Worm (Caenorhabditis elegans) whole organism, mixed stage, embryonic: ENCODE results near the gene wrt-9.

Source experiments
- M03D4.4 ChIP-seq: sonication (generic microtip); optimal IDR thresholded peaks from 2 replicates; lab custom pipeline; 2017; ENCODE audit warnings: mild to moderate bottlenecking, missing genetic modification characterization, missing compliant biosample characterization
- bed-3 ChIP-seq: fragments of 200-800 bp; sonication (Bioruptor generic); optimal IDR thresholded peaks from 3 replicates; lab custom pipeline; 2018; ENCODE audit warnings: mild to moderate bottlenecking, missing genetic modification characterization, moderate library complexity, missing compliant biosample characterization
- blmp-1 ChIP-seq: fragments of 150-350 bp; optimal IDR thresholded peaks from 2 replicates; lab custom pipeline; 2014; ENCODE audit warnings: missing biosample characterization, missing genetic modification characterization
- ceh-39 ChIP-seq: fragments of 150-350 bp; optimal IDR thresholded peaks from 2 replicates; lab custom pipeline; 2014; ENCODE audit warnings: missing biosample characterization, missing genetic modification characterization
- ceh-43 ChIP-seq: fragments of 200-800 bp; sonication (Bioruptor generic); optimal IDR thresholded peaks from 2 replicates; lab custom pipeline; 2018; ENCODE audit warnings: mild to moderate bottlenecking, missing genetic modification characterization, moderate library complexity, missing compliant biosample characterization
- ceh-83 ChIP-seq: fragments of 200-800 bp; sonication (Bioruptor generic); optimal IDR thresholded peaks from 2 replicates; lab custom pipeline; 2018; ENCODE audit warnings: mild to moderate bottlenecking, missing genetic modification characterization, missing compliant biosample characterization
- ces-1 ChIP-seq: fragments of 150-350 bp; optimal IDR thresholded peaks from 2 replicates; lab custom pipeline; 2014; ENCODE audit warnings: missing biosample characterization, missing genetic modification reagents, missing genetic modification characterization
- cnd-1 ChIP-seq: fragments of 200-800 bp; sonication (Bioruptor generic); optimal IDR thresholded peaks from 2 replicates; lab custom pipeline; 2018; ENCODE audit warnings: mild to moderate bottlenecking, missing genetic modification characterization, missing compliant biosample characterization
- drap-1 ChIP-seq: fragments of 200-800 bp; sonication (Bioruptor generic); optimal IDR thresholded peaks from 3 replicates; lab custom pipeline; 2018; ENCODE audit warnings: mild to moderate bottlenecking, missing genetic modification characterization, missing compliant biosample characterization
- elt-1 ChIP-seq: sonication (generic microtip); optimal IDR thresholded peaks from 2 replicates; lab custom pipeline; 2017; ENCODE audit warnings: missing genetic modification characterization, mild to moderate bottlenecking, missing compliant biosample characterization, antibody characterized with exemption, moderate library complexity, borderline replicate concordance; ENCODE audit not compliant: insufficient read depth
- elt-3 ChIP-seq: fragments of 150-350 bp; optimal IDR thresholded peaks from 2 replicates; lab custom pipeline; 2014; ENCODE audit warnings: missing biosample characterization, missing genetic modification characterization
- flh-1 ChIP-seq: fragments of 200-800 bp; sonication (Bioruptor generic); optimal IDR thresholded peaks from 2 replicates; lab custom pipeline; 2018; ENCODE audit warnings: mild to moderate bottlenecking, missing genetic modification characterization, moderate library complexity, missing compliant biosample characterization
- ham-2 ChIP-seq: fragments of 200-800 bp; sonication (Bioruptor generic); optimal IDR thresholded peaks from 2 replicates; lab custom pipeline; 2018; ENCODE audit warnings: mild to moderate bottlenecking, missing genetic modification characterization, missing compliant biosample characterization
- hlh-1 ChIP-seq: fragments of 150-350 bp; optimal IDR thresholded peaks from 2 replicates; lab custom pipeline; 2014; ENCODE audit warnings: missing biosample characterization, missing genetic modification reagents, missing genetic modification characterization
- lin-13 ChIP-seq: fragments of 150-350 bp; optimal IDR thresholded peaks from 2 replicates; lab custom pipeline; 2014; ENCODE audit warnings: missing biosample characterization, missing genetic modification characterization
- lin-32 ChIP-seq: fragments of 200-800 bp; sonication (Bioruptor generic); optimal IDR thresholded peaks from 2 replicates; lab custom pipeline; 2018; ENCODE audit warnings: mild to moderate bottlenecking, missing genetic modification characterization, missing compliant biosample characterization
- lsy-2 ChIP-seq: fragments of 150-350 bp; optimal IDR thresholded peaks from 2 replicates; lab custom pipeline; 2014; ENCODE audit warnings: missing biosample characterization, missing genetic modification characterization
- mab-5 ChIP-seq: fragments of 150-350 bp; optimal IDR thresholded peaks from 2 replicates; lab custom pipeline; 2014; ENCODE audit warnings: missing biosample characterization, missing genetic modification characterization
- mep-1 ChIP-seq: fragments of 150-350 bp; optimal IDR thresholded peaks from 2 replicates; lab custom pipeline; 2017; ENCODE audit warnings: missing biosample characterization, missing genetic modification reagents, missing genetic modification characterization, inconsistent platforms
- mls-2 ChIP-seq: sonication (generic microtip); optimal IDR thresholded peaks from 2 replicates; lab custom pipeline; 2016; ENCODE audit warnings: mild to moderate bottlenecking, missing genetic modification characterization, moderate library complexity, missing compliant biosample characterization
- nhr-12 ChIP-seq: fragments of 150-350 bp; optimal IDR thresholded peaks from 2 replicates; lab custom pipeline; 2014; ENCODE audit warnings: missing biosample characterization, missing genetic modification characterization
- nhr-2 ChIP-seq: fragments of 150-350 bp; optimal IDR thresholded peaks from 2 replicates; lab custom pipeline; 2014; ENCODE audit warnings: missing biosample characterization, missing genetic modification characterization
- nhr-237 ChIP-seq: fragments of 150-350 bp; optimal IDR thresholded peaks from 2 replicates; lab custom pipeline; 2014; ENCODE audit warnings: missing biosample characterization, missing genetic modification characterization
- nhr-28 ChIP-seq: fragments of 150-350 bp; optimal IDR thresholded peaks from 2 replicates; lab custom pipeline; 2014; ENCODE audit warnings: missing biosample characterization, missing genetic modification characterization
- nhr-76 ChIP-seq: sonication (generic microtip); optimal IDR thresholded peaks from 2 replicates; lab custom pipeline; 2017; ENCODE audit warnings: missing biosample characterization, missing genetic modification characterization
- pha-4 ChIP-seq: fragments of 150-350 bp; optimal IDR thresholded peaks from 2 replicates; lab custom pipeline; 2018; ENCODE audit warnings: missing biosample characterization, missing genetic modification reagents, missing genetic modification characterization
- sem-2 ChIP-seq: fragments of 200-800 bp; sonication (Bioruptor generic); optimal IDR thresholded peaks from 2 replicates; lab custom pipeline; 2018; ENCODE audit warnings: mild to moderate bottlenecking, missing genetic modification characterization, missing compliant biosample characterization
- snpc-4 ChIP-seq: fragments of 150-350 bp; optimal IDR thresholded peaks from 2 replicates; lab custom pipeline; 2014; ENCODE audit warnings: missing biosample characterization, missing genetic modification characterization
- sptf-1 ChIP-seq: sonication (generic microtip); optimal IDR thresholded peaks from 2 replicates; lab custom pipeline; 2017; ENCODE audit warnings: mild to moderate bottlenecking, missing genetic modification characterization, moderate library complexity, missing compliant biosample characterization
- tbx-8 ChIP-seq: fragments of 200-800 bp; sonication (Bioruptor generic); optimal IDR thresholded peaks from 2 replicates; lab custom pipeline; 2018; ENCODE audit warnings: mild to moderate bottlenecking, missing genetic modification characterization, moderate library complexity, missing compliant biosample characterization
- unc-120 ChIP-seq: sonication (generic microtip); optimal IDR thresholded peaks from 2 replicates; lab custom pipeline; 2017; ENCODE audit warnings: missing genetic modification characterization, missing compliant biosample characterization; ENCODE audit not compliant: poor library complexity, severe bottlenecking
- unc-39 ChIP-seq: fragments of 150-350 bp; optimal IDR thresholded peaks from 2 replicates; lab custom pipeline; 2014; ENCODE audit warnings: missing biosample characterization, missing genetic modification characterization
- unc-62 ChIP-seq: fragments of 150-350 bp; optimal IDR thresholded peaks from 2 replicates; lab custom pipeline; 2014; ENCODE audit warnings: missing biosample characterization, missing genetic modification reagents, missing genetic modification characterization
- zip-8 ChIP-seq: fragments of 150-350 bp; optimal IDR thresholded peaks from 2 replicates; lab custom pipeline; 2014; ENCODE audit warnings: missing biosample characterization, missing genetic modification characterization
- ztf-11 ChIP-seq: fragments of 150-350 bp; optimal IDR thresholded peaks from 2 replicates; lab custom pipeline; 2014; ENCODE audit warnings: missing biosample characterization, missing genetic modification characterization

The wrt-9 gene

ce11 chrX:1613860-1614259, 37.4 kb downstream of the wrt-9 start:
- TF ChIP-seq unc-39 (tag; lab: Kevin White, UChicago) (no peak), ham-2 (GFP tag; lab: Kevin White, UChicago) (no peak), sptf-1 (tag; lab: Kevin White, UChicago) (no peak), hlh-1 (no peak), elt-1 (tag; lab: Kevin White, UChicago) (no peak)

ce11 chrX:1620678-1621449, 44.4 kb downstream of the wrt-9 start, which contains the start of gene H11E01.2:
H11E01.2 (plus strand) TSS chrX:1621057.
- peak; percentile 40 for TF ChIP-seq hlh-1
- no peak for TF ChIP-seq lsy-2 (tag; lab: Kevin White, UChicago)
- TF ChIP-seq unc-39 (tag; lab: Kevin White, UChicago), result no peak

DNA sequence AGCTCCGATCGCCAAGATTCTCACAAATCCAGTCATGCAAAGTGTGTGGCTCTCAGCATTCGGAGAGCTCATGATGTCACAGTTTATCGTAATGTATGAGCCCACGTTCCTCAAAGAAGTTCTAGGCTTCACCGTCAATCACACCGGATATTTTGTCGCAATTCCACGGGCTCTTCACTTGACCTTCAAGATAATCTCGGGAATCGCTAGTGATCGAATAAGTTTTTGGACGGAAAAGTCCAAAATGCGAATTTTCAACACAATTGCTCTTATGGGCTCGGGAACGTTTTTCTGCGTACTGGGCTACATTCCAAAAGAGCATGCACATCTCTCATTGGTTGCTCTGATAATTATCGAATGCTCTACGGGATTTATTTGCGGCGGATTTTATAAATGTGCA, 46.6 kb downstream of the wrt-9 start:
- TF ChIP-seq sptf-1 (tag; lab: Kevin White, UChicago) (no peak), snpc-4 (no peak), unc-62 (no peak), blmp-1 (tag; lab: Kevin White, UChicago) (no peak), nhr-12 (no peak), ceh-83 (GFP tag; lab: Kevin White, UChicago) (no peak), nhr-2 (tag; lab: Kevin White, UChicago) (no peak), ces-1 (GFP tag; lab: Kevin White, UChicago) (no peak), zip-8 (tag; lab: Kevin White, UChicago) (no peak), mab-5 (tag; lab: Kevin White, UChicago) (no peak), flh-1 (GFP tag; lab: Kevin White, UChicago) (no peak), mep-1 (tag; lab: Kevin White, UChicago) (no peak), sem-2 (GFP tag; lab: Kevin White, UChicago) (no peak), lin-13 (tag; lab: Kevin White, UChicago) (no peak), ceh-39 (tag; lab: Kevin White, UChicago) (no peak), drap-1 (GFP tag; lab: Kevin White, UChicago) (no peak), unc-39 (tag; lab: Kevin White, UChicago) (no peak), bed-3 (GFP tag; lab: Kevin White, UChicago) (no peak)

DNA sequence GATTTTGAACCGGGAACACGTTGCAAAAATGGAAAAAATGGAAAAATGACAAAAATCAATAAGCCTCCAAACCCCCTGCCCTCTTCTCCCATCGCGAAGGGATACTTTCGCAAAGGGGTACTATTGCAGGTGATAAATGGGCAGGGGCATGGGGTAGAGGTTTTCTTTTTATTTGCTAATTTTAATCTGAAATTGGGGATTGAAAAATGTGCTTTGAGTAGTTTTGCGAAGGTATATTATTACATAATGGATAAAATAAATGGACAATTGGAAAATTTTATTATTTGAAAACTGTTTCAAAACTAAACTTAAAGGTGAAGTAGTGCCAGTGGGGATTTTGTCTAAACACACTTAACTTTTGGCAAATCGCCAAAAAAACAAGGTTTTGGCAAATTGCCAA, 50.6 kb downstream of the wrt-9 start:
- no peak for TF ChIP-seq ceh-43 (GFP tag; lab: Kevin White, UChicago)
- TF ChIP-seq ceh-83 (GFP tag; lab: Kevin White, UChicago), result no peak
- no peak for TF ChIP-seq sem-2 (GFP tag; lab: Kevin White, UChicago)
- TF ChIP-seq flh-1 (GFP tag; lab: Kevin White, UChicago), result no peak
- peak; percentile 0 for TF ChIP-seq lin-32 (GFP tag; lab: Kevin White, UChicago)
- TF ChIP-seq zip-8 (tag; lab: Kevin White, UChicago), result no peak
- TF ChIP-seq ham-2 (GFP tag; lab: Kevin White, UChicago), result no peak
- peak; percentile 76 for TF ChIP-seq mab-5 (tag; lab: Kevin White, UChicago)
- TF ChIP-seq M03D4.4 (tag; lab: Kevin White, UChicago), result peak; percentile 73
- peak; percentile 71 for TF ChIP-seq pha-4 (tag; lab: Kevin White, UChicago)
- no peak for TF ChIP-seq nhr-12
- no peak for TF ChIP-seq nhr-76 (tag; lab: Kevin White, UChicago)
- TF ChIP-seq nhr-28 (tag; lab: Kevin White, UChicago), result peak; percentile 10
- peak; percentile 55 for TF ChIP-seq blmp-1 (tag; lab: Kevin White, UChicago)
- no peak for TF ChIP-seq snpc-4
- TF ChIP-seq lin-13 (tag; lab: Kevin White, UChicago), result peak; percentile 36
- peak; percentile 84 for TF ChIP-seq ceh-39 (tag; lab: Kevin White, UChicago)
- TF ChIP-seq ces-1 (GFP tag; lab: Kevin White, UChicago), result peak; percentile 86
- peak; percentile 67 for TF ChIP-seq hlh-1
- TF ChIP-seq elt-3 (tag; lab: Kevin White, UChicago), result peak; percentile 67
- peak; percentile 45 for TF ChIP-seq tbx-8 (GFP tag; lab: Kevin White, UChicago)
- TF ChIP-seq unc-39 (tag; lab: Kevin White, UChicago), result no peak
- peak; percentile 91 for TF ChIP-seq mep-1 (tag; lab: Kevin White, UChicago)
- TF ChIP-seq bed-3 (GFP tag; lab: Kevin White, UChicago), result no peak
- TF ChIP-seq ztf-11 (tag; lab: Kevin White, UChicago), result peak; percentile 48
- peak; percentile 69 for TF ChIP-seq cnd-1
- TF ChIP-seq unc-120 (tag; lab: Kevin White, UChicago), result peak; percentile 85
- peak; percentile 66 for TF ChIP-seq mls-2 (tag; lab: Kevin White, UChicago)
- peak; percentile 37 for TF ChIP-seq nhr-2 (tag; lab: Kevin White, UChicago)
- TF ChIP-seq unc-62, result peak; percentile 46
- peak; percentile 98 for TF ChIP-seq nhr-237 (tag; lab: Kevin White, UChicago)
- no peak for TF ChIP-seq elt-1 (tag; lab: Kevin White, UChicago)
- TF ChIP-seq sptf-1 (tag; lab: Kevin White, UChicago), result peak; percentile 88
- peak; percentile 86 for TF ChIP-seq drap-1 (GFP tag; lab: Kevin White, UChicago)
- peak; percentile 75 for TF ChIP-seq lsy-2 (tag; lab: Kevin White, UChicago)
